Worm (Caenorhabditis elegans) whole organism, L4 larva: ENCODE results near the gene C01G10.7.

ENCODE experiments used
- R02D3.7 ChIP-seq: fragments of 150-350 bp; sonication (generic microtip); optimal IDR thresholded peaks from 3 replicates; lab custom pipeline; 2014; ENCODE audit warnings: missing biosample characterization, missing genetic modification characterization
- gei-8 ChIP-seq: fragments of 200-800 bp; sonication (Bioruptor generic); optimal IDR thresholded peaks from 2 replicates; lab custom pipeline; 2018; ENCODE audit warnings: mild to moderate bottlenecking, missing genetic modification characterization, missing compliant biosample characterization
- lin-38 ChIP-seq: fragments of 200-800 bp; sonication (Bioruptor generic); IDR thresholded peaks from 2 replicates; pipeline ENCODE4 v1.3.6; 2022; ENCODE audit warnings: missing genetic modification reagents, missing genetic modification characterization, missing compliant biosample characterization

DNA sequence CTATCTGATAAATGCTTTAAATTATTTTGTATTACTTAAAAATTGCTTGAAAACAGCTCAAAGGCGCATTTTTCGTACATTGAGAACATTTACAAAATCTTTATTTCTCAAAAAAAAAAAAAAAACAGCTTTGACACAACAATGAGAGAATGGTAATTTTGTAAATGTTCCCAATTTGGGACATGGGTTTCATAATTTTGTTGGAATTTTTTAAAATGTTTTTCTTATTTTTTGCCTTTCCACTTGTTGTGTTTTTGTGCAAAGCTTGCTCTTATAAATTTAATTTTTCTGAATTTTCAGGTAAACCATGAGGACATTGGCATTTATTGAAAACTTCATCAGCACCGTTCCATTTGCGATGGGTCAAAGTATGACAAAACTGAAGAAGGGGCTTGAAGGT, 26.1 kb downstream of the C01G10.7 start, which contains the start of gene T01G5.7:
- no peak for TF ChIP-seq lin-38 (GFP tag; lab: Robert Waterston, UW)
- no peak for TF ChIP-seq R02D3.7 (tag; lab: Kevin White, UChicago)
- TF ChIP-seq gei-8 (GFP tag; lab: Kevin White, UChicago) = no peak
